Worm (Caenorhabditis elegans): Measurements from ENCODE around the gene rpl-36.

The rpl-36 gene

ce11 chrIII:7198838-7199237 lies 18.8 kb downstream of the rpl-36 start, which contains the start of gene pfd-5:
TSS of gene pfd-5 (minus strand) at chrIII:7198884.
- no peak for TF ChIP-seq hlh-12 (tag; optimal IDR thresholded peaks at IDR 0.05)
- TF ChIP-seq nhr-80 (tag; optimal IDR thresholded peaks at IDR 0.05) = no peak
- TF ChIP-seq Y56A3A.18 (GFP tag; IDR thresholded peaks at IDR 0.05) = no peak
- peak; percentile 70 for TF ChIP-seq dpl-1 (GFP tag; optimal IDR thresholded peaks at IDR 0.05)
- no peak for TF ChIP-seq lin-26 (GFP tag; IDR thresholded peaks at IDR 0.05)
- TF ChIP-seq ccch-3 (GFP tag; optimal IDR thresholded peaks at IDR 0.05) = no peak
- TF ChIP-seq T26A5.8 (tag; optimal IDR thresholded peaks at IDR 0.05) = no peak
- peak; percentile 63 for TF ChIP-seq F33H1.4 (GFP tag; IDR thresholded peaks at IDR 0.05)
- peak; percentile 11 for TF ChIP-seq ztf-18 (tag; optimal IDR thresholded peaks at IDR 0.05)
- TF ChIP-seq snpc-4 (GFP tag; optimal IDR thresholded peaks at IDR 0.05) = no peak
- TF ChIP-seq snpc-4 (tag; optimal IDR thresholded peaks at IDR 0.05) = peak in 1 of 4 experiments; percentile 20
- no peak for TF ChIP-seq die-1 (tag; optimal IDR thresholded peaks at IDR 0.05)
- TF ChIP-seq madf-6 (GFP tag; IDR thresholded peaks at IDR 0.05) = no peak
- TF ChIP-seq rpc-1 (optimal IDR thresholded peaks at IDR 0.05) = no peak
- no peak for TF ChIP-seq rpc-1 (tag; optimal IDR thresholded peaks at IDR 0.05)
- no peak for TF ChIP-seq ets-4 (GFP tag; optimal IDR thresholded peaks at IDR 0.05)
- TF ChIP-seq snpc-3.4 (tag; optimal IDR thresholded peaks at IDR 0.05) = no peak
- no peak for TF ChIP-seq nfya-1 (tag; optimal IDR thresholded peaks at IDR 0.05; ENCODE audit: borderline replicate concordance, insufficient read depth)
- no peak for TF ChIP-seq K12H6.12 (tag; optimal IDR thresholded peaks at IDR 0.05)
- peak; percentile 50 for TF ChIP-seq ceh-27 (GFP tag; optimal IDR thresholded peaks at IDR 0.05)
- no peak for TF ChIP-seq tbx-9 (tag; optimal IDR thresholded peaks at IDR 0.05; ENCODE audit: borderline replicate concordance)
- no peak for TF ChIP-seq dpff-1 (tag; optimal IDR thresholded peaks at IDR 0.05)
- no peak for TF ChIP-seq F55B11.4 (tag; optimal IDR thresholded peaks at IDR 0.05; ENCODE audit: borderline replicate concordance, insufficient read depth)
- TF ChIP-seq gei-17 (GFP tag; optimal IDR thresholded peaks at IDR 0.05) = no peak
- TF ChIP-seq rcor-1 (GFP tag; IDR thresholded peaks at IDR 0.05) = peak; percentile 60
- TF ChIP-seq ceh-79 (tag; optimal IDR thresholded peaks at IDR 0.05) = no peak
- TF ChIP-seq B0019.2 (GFP tag; conservative IDR thresholded peaks at IDR 0.05) = no peak
- no peak for TF ChIP-seq snpc-1.1 (tag; optimal IDR thresholded peaks at IDR 0.05; ENCODE audit: insufficient read depth)
- no peak for TF ChIP-seq F39B2.1 (GFP tag; IDR thresholded peaks at IDR 0.05)
- TF ChIP-seq cebp-1 (GFP tag; IDR thresholded peaks at IDR 0.05) = no peak
- TF ChIP-seq cebp-1 (tag; optimal IDR thresholded peaks at IDR 0.05) = no peak
- no peak; the same call in 1 of the 2 replicates for TF ChIP-seq pbrm-1 (GFP tag; IDR thresholded peaks at IDR 0.05)
- peak; percentile 66 for TF ChIP-seq unc-130 (GFP tag; optimal IDR thresholded peaks at IDR 0.05)
- TF ChIP-seq ZK185.1 (tag; optimal IDR thresholded peaks at IDR 0.05; ENCODE audit: poor library complexity, severe bottlenecking) = peak; percentile 55
- TF ChIP-seq hmg-1.2 (GFP tag; IDR thresholded peaks at IDR 0.05) = no peak
- no peak for TF ChIP-seq bed-1 (GFP tag; IDR thresholded peaks at IDR 0.05)
- no peak for TF ChIP-seq B0261.1 (tag; optimal IDR thresholded peaks at IDR 0.05)
- peak; percentile 55; the same call in 1 of the 2 replicates for TF ChIP-seq mcd-1 (GFP tag; IDR thresholded peaks at IDR 0.05)
- TF ChIP-seq hsf-1 (GFP tag; IDR thresholded peaks at IDR 0.05) = 0 out of 2 replicates have a peak, but pooled peaks have one; percentile 46
- TF ChIP-seq ztf-28 (GFP tag; IDR thresholded peaks at IDR 0.05) = no peak
- no peak for TF ChIP-seq sdz-38 (tag; optimal IDR thresholded peaks at IDR 0.05)
- no peak for TF ChIP-seq nhr-179 (tag; optimal IDR thresholded peaks at IDR 0.05)
- no peak for TF ChIP-seq egrh-3 (GFP tag; IDR thresholded peaks at IDR 0.05)
- no peak for TF ChIP-seq attf-5 (GFP tag; optimal IDR thresholded peaks at IDR 0.05)
- no peak for TF ChIP-seq nfyb-1 (GFP tag; IDR thresholded peaks at IDR 0.05)
- TF ChIP-seq ceh-91 (GFP tag; IDR thresholded peaks at IDR 0.05) = no peak
- no peak for TF ChIP-seq nhr-90 (tag; optimal IDR thresholded peaks at IDR 0.05)
- TF ChIP-seq Y53F4B.3 (GFP tag; IDR thresholded peaks at IDR 0.05) = no peak
- TF ChIP-seq mes-4 (tag; optimal IDR thresholded peaks at IDR 0.05) = no peak
- TF ChIP-seq ztf-6 (GFP tag; IDR thresholded peaks at IDR 0.05) = no peak
